Fruit fly (Drosophila melanogaster) whole organism, embryonic: Measurements from ENCODE around the gene CG7332.

Source experiments
- CG10543 ChIP-seq: fragments of 200-800 bp; sonication (Bioruptor generic); optimal IDR thresholded peaks from 3 replicates; lab custom pipeline; 2017; ENCODE audit warnings: missing biosample characterization, mild to moderate bottlenecking, missing genetic modification characterization, moderate library complexity
- CG11456 ChIP-seq: fragments of 200-800 bp; sonication (Bioruptor generic); IDR thresholded peaks from 3 replicates; pipeline ENCODE4 v1.3.6; 2022; ENCODE audit warnings: missing biosample characterization, missing genetic modification characterization
- CG12071 ChIP-seq: fragments of 200-800 bp; sonication (Bioruptor generic); optimal IDR thresholded peaks from 3 replicates; lab custom pipeline; 2018; ENCODE audit warnings: missing biosample characterization, mild to moderate bottlenecking, missing genetic modification characterization
- CG14710 ChIP-seq: fragments of 200-800 bp; sonication (Bioruptor generic); optimal IDR thresholded peaks from 3 replicates; lab custom pipeline; 2019; ENCODE audit warnings: missing biosample characterization, mild to moderate bottlenecking, missing genetic modification characterization, moderate library complexity
- CG15269 ChIP-seq: fragments of 200-800 bp; sonication (Bioruptor generic); optimal IDR thresholded peaks from 2 replicates; lab custom pipeline; 2018; ENCODE audit warnings: missing biosample characterization, mild to moderate bottlenecking, missing genetic modification characterization, moderate library complexity
- CG15601 ChIP-seq: fragments of 200-800 bp; sonication (Bioruptor generic); optimal IDR thresholded peaks from 3 replicates; lab custom pipeline; 2019; ENCODE audit warnings: missing biosample characterization, mild to moderate bottlenecking, missing genetic modification characterization, moderate library complexity
- CG1603 ChIP-seq: fragments of 200-800 bp; sonication (Bioruptor generic); optimal IDR thresholded peaks from 2 replicates; lab custom pipeline; 2019; ENCODE audit warnings: missing biosample characterization, mild to moderate bottlenecking, missing genetic modification characterization, moderate library complexity
- CG17328 ChIP-seq: fragments of 200-800 bp; sonication (Bioruptor generic); IDR thresholded peaks from 2 replicates; pipeline ENCODE4 v1.3.6; 2022; ENCODE audit warnings: missing biosample characterization, missing genetic modification characterization
- CG1792 ChIP-seq: fragments of 200-800 bp; sonication (Bioruptor generic); optimal IDR thresholded peaks from 2 replicates; lab custom pipeline; 2016; ENCODE audit warnings: missing biosample characterization, missing genetic modification characterization
- CG30431 ChIP-seq: fragments of 200-800 bp; sonication (Bioruptor generic); optimal IDR thresholded peaks from 2 replicates; lab custom pipeline; 2017; ENCODE audit warnings: missing biosample characterization, missing genetic modification characterization
- CG31388 ChIP-seq: fragments of 200-800 bp; sonication (Bioruptor generic); optimal IDR thresholded peaks from 2 replicates; lab custom pipeline; 2016; ENCODE audit warnings: missing biosample characterization, missing genetic modification characterization
- CG4820 ChIP-seq: fragments of 200-800 bp; sonication (Bioruptor generic); optimal IDR thresholded peaks from 3 replicates; lab custom pipeline; 2016; ENCODE audit warnings: missing biosample characterization, missing genetic modification characterization
- CG5953 ChIP-seq: fragments of 200-800 bp; sonication (Bioruptor generic); IDR thresholded peaks from 2 replicates; pipeline ENCODE4 v1.3.6; 2022; ENCODE audit warnings: missing biosample characterization, missing genetic modification characterization
- CG6683 ChIP-seq: fragments of 200-800 bp; sonication (Bioruptor generic); optimal IDR thresholded peaks from 2 replicates; lab custom pipeline; 2017; ENCODE audit warnings: missing biosample characterization, mild to moderate bottlenecking, missing genetic modification characterization, missing genetic modification reagents
- CG7987 ChIP-seq: fragments of 200-800 bp; sonication (Bioruptor generic); optimal IDR thresholded peaks from 2 replicates; lab custom pipeline; 2018; ENCODE audit warnings: missing biosample characterization, mild to moderate bottlenecking, missing genetic modification characterization, moderate library complexity
- CG8478 ChIP-seq: fragments of >200 bp; optimal IDR thresholded peaks from 2 replicates; lab custom pipeline; 2018
- CHES-1-like ChIP-seq: fragments of 200-800 bp; sonication (Bioruptor generic); optimal IDR thresholded peaks from 2 replicates; lab custom pipeline; 2016; ENCODE audit warnings: missing biosample characterization, missing genetic modification characterization
- CTCF ChIP-seq: fragments of 200-800 bp; sonication (Bioruptor generic); optimal IDR thresholded peaks from 2 replicates; lab custom pipeline; 2017; ENCODE audit warnings: missing biosample characterization, mild to moderate bottlenecking, missing genetic modification characterization, moderate library complexity
- CoRest ChIP-seq: fragments of 200-800 bp; sonication (Bioruptor generic); optimal IDR thresholded peaks from 3 replicates; lab custom pipeline; 2018; ENCODE audit warnings: missing biosample characterization, mild to moderate bottlenecking, missing genetic modification characterization, moderate library complexity
- Dll ChIP-seq: fragments of 200-800 bp; sonication (Bioruptor generic); IDR thresholded peaks from 4 replicates; pipeline ENCODE4 v1.3.6; 2022; ENCODE audit warnings: missing biosample characterization, missing genetic modification characterization; ENCODE audit not compliant: partially characterized antibody
- E2f1 ChIP-seq: fragments of 200-800 bp; sonication (Bioruptor generic); IDR thresholded peaks from 2 replicates; pipeline ENCODE4 v1.3.6; 2022; ENCODE audit warnings: missing biosample characterization, missing genetic modification characterization
- GATAe ChIP-seq: fragments of 200-800 bp; sonication (Bioruptor generic); conservative IDR thresholded peaks from 2 replicates; pipeline ENCODE4 v1.3.6; 2022; ENCODE audit warnings: missing biosample characterization, missing genetic modification characterization
- Gsc ChIP-seq: fragments of 200-800 bp; sonication (Bioruptor generic); IDR thresholded peaks from 2 replicates; pipeline ENCODE4 v1.3.6; 2022; ENCODE audit warnings: missing biosample characterization, missing genetic modification characterization
- H2.0 ChIP-seq: fragments of 200-800 bp; sonication (Bioruptor generic); IDR thresholded peaks from 2 replicates; pipeline ENCODE4 v1.3.6; 2022; ENCODE audit warnings: missing biosample characterization, missing genetic modification characterization
- HmgZ ChIP-seq: fragments of 200-800 bp; sonication (Bioruptor generic); optimal IDR thresholded peaks from 2 replicates; lab custom pipeline; 2018; ENCODE audit warnings: missing biosample characterization, mild to moderate bottlenecking, missing genetic modification characterization
- Hr51 ChIP-seq, 2 experiments: fragments of 200-800 bp; sonication (Bioruptor generic); optimal IDR thresholded peaks; 2 replicates in 1 of 2; 3 replicates in 1 of 2; lab custom pipeline; 2016 to 2018; ENCODE audit warnings: missing biosample characterization in 2 of 2, missing genetic modification characterization in 2 of 2, mild to moderate bottlenecking in 1 of 2, moderate library complexity in 1 of 2
- MBD-R2 ChIP-seq: fragments of 200-800 bp; sonication (Bioruptor generic); IDR thresholded peaks from 2 replicates; pipeline ENCODE4 v1.3.6; 2022; ENCODE audit warnings: missing biosample characterization, missing genetic modification characterization
- Med ChIP-seq: fragments of 200-800 bp; sonication (Bioruptor generic); peaks from one replicate; lab custom pipeline; 2016; ENCODE audit warnings: missing biosample characterization, missing genetic modification characterization, mild to moderate bottlenecking, inconsistent platforms, moderate library complexity
- Ptx1 ChIP-seq: fragments of 200-800 bp; sonication (Bioruptor generic); IDR thresholded peaks from 2 replicates; pipeline ENCODE4 v1.3.6; 2022; ENCODE audit warnings: missing biosample characterization, missing genetic modification characterization
- Xrp1 ChIP-seq: fragments of 200-800 bp; sonication (Bioruptor generic); IDR thresholded peaks from 2 replicates; pipeline ENCODE4 v1.3.6; 2022; ENCODE audit warnings: missing biosample characterization, missing genetic modification characterization
- bcd ChIP-seq: fragments of 200-800 bp; sonication (Bioruptor generic); optimal IDR thresholded peaks from 2 replicates; lab custom pipeline; 2017; ENCODE audit warnings: missing biosample characterization, mild to moderate bottlenecking, missing genetic modification characterization
- crol ChIP-seq: fragments of 200-800 bp; sonication (Bioruptor generic); IDR thresholded peaks from 2 replicates; pipeline ENCODE4 v1.3.6; 2022; ENCODE audit warnings: missing biosample characterization, missing genetic modification characterization
- dmrt99B ChIP-seq: fragments of 200-800 bp; sonication (Bioruptor generic); optimal IDR thresholded peaks from 2 replicates; lab custom pipeline; 2018; ENCODE audit warnings: missing biosample characterization, mild to moderate bottlenecking, missing genetic modification characterization, moderate library complexity
- gem ChIP-seq: fragments of 200-800 bp; sonication (Bioruptor generic); optimal IDR thresholded peaks from 2 replicates; lab custom pipeline; 2019; ENCODE audit warnings: missing biosample characterization, mild to moderate bottlenecking, missing genetic modification characterization, moderate library complexity
- gsb ChIP-seq: fragments of 200-800 bp; sonication (Bioruptor generic); IDR thresholded peaks from 2 replicates; pipeline ENCODE4 v1.3.6; 2022; ENCODE audit warnings: missing biosample characterization, missing genetic modification characterization
- gsb-n ChIP-seq: fragments of 200-800 bp; sonication (Bioruptor generic); optimal IDR thresholded peaks from 3 replicates; lab custom pipeline; 2018; ENCODE audit warnings: missing biosample characterization, mild to moderate bottlenecking, missing genetic modification characterization
- lab ChIP-seq: fragments of 200-800 bp; sonication (Bioruptor generic); optimal IDR thresholded peaks from 3 replicates; lab custom pipeline; 2017; ENCODE audit warnings: missing biosample characterization, missing genetic modification characterization, mild to moderate bottlenecking, moderate library complexity, missing genetic modification reagents
- lov ChIP-seq, 2 experiments: fragments of 200-800 bp in 1 of 2; fragments of >200 bp in 1 of 2; sonication (Bioruptor generic) in 1 of 2; IDR thresholded peaks in 1 of 2; optimal IDR thresholded peaks in 1 of 2; 2 replicates in 1 of 2; 3 replicates in 1 of 2; pipeline versions ENCODE4 v1.3.6 to Lab custom; 2017 to 2022; ENCODE audit warnings: missing biosample characterization in 1 of 2, missing genetic modification characterization in 1 of 2
- phol ChIP-seq: fragments of 200-800 bp; sonication (Bioruptor generic); optimal IDR thresholded peaks from 3 replicates; lab custom pipeline; 2018; ENCODE audit warnings: missing biosample characterization, mild to moderate bottlenecking, missing genetic modification characterization, moderate library complexity
- prd ChIP-seq, 3 experiments: fragments of >200 bp in 2 of 3; fragments of 200-800 bp in 1 of 3; sonication (Bioruptor generic) in 1 of 3; optimal IDR thresholded peaks in 2 of 3; IDR thresholded peaks in 1 of 3; 2 replicates in 2 of 3; 3 replicates in 1 of 3; pipeline versions ENCODE4 v1.3.6 to Lab custom; 2017 to 2022; ENCODE audit warnings: missing biosample characterization in 1 of 3, missing genetic modification characterization in 1 of 3
- psq ChIP-seq: fragments of 200-800 bp; sonication (Bioruptor generic); optimal IDR thresholded peaks from 2 replicates; lab custom pipeline; 2017; ENCODE audit warnings: missing biosample characterization, missing genetic modification characterization
- row ChIP-seq: fragments of 200-800 bp; sonication (Bioruptor generic); IDR thresholded peaks from 3 replicates; pipeline ENCODE4 v1.3.6; 2022; ENCODE audit warnings: missing biosample characterization, missing genetic modification characterization
- sisA ChIP-seq: fragments of 200-800 bp; sonication (Bioruptor generic); IDR thresholded peaks from 2 replicates; pipeline ENCODE4 v1.3.6; 2022; ENCODE audit warnings: missing biosample characterization, missing genetic modification characterization
- tna ChIP-seq: fragments of 200-800 bp; sonication (Bioruptor generic); IDR thresholded peaks from 2 replicates; pipeline ENCODE4 v1.3.6; 2022; ENCODE audit warnings: missing biosample characterization, missing genetic modification characterization; ENCODE audit not compliant: partially characterized antibody
- wdn ChIP-seq: fragments of 200-800 bp; sonication (Bioruptor generic); IDR thresholded peaks from 2 replicates; pipeline ENCODE4 v1.3.6; 2022; ENCODE audit warnings: missing biosample characterization, missing genetic modification characterization
- z ChIP-seq: fragments of 200-800 bp; sonication (Bioruptor generic); IDR thresholded peaks from 3 replicates; pipeline ENCODE4 v1.3.6; 2022; ENCODE audit warnings: missing biosample characterization, missing genetic modification characterization

CG7332 gene

dm6 chrX:18902800-18903199, 18.5 kb downstream of the CG7332 start (continued):
- TF ChIP-seq CG15269 = peak; percentile 5
- TF ChIP-seq Xrp1 (GFP tag; lab: Robert Waterston, UW) = peak; percentile 7; the same call in 1 of the 2 replicates
- TF ChIP-seq CG14710 (tag; lab: Kevin White, UChicago) = no peak
- TF ChIP-seq gem (tag; lab: Kevin White, UChicago) = peak; percentile 41
- peak; percentile 52 for TF ChIP-seq row (GFP tag; lab: Robert Waterston, UW)
- TF ChIP-seq CG31388 (GFP tag; lab: Kevin White, UChicago) = no peak
- TF ChIP-seq phol = peak; percentile 0
- TF ChIP-seq dmrt99B (tag; lab: Kevin White, UChicago) = peak; percentile 31
- peak; percentile 14 for TF ChIP-seq CoRest (tag; lab: Kevin White, UChicago)
- TF ChIP-seq sisA (GFP tag; lab: Robert Waterston, UW) = peak; percentile 16; the same call in 1 of the 2 replicates
- no peak for TF ChIP-seq lov (optimal IDR thresholded peaks at IDR 0.05; lab: Kevin White, UChicago)
- no peak for TF ChIP-seq lov (GFP tag; IDR thresholded peaks at IDR 0.05; lab: Robert Waterston, UW)
- TF ChIP-seq CG30431 (GFP tag; lab: Kevin White, UChicago) = peak; percentile 10
- peak in 1 of 2 experiments; percentile 45 for TF ChIP-seq Hr51 (GFP tag; optimal IDR thresholded peaks at IDR 0.05; lab: Kevin White, UChicago)
- TF ChIP-seq H2.0 = peak; percentile 16; the same call in 1 of the 2 replicates
- no peak for TF ChIP-seq gsb (GFP tag; lab: Robert Waterston, UW)
- 0 out of 2 replicates have a peak, but pooled peaks have one; percentile 24 for TF ChIP-seq Ptx1 (GFP tag; lab: Robert Waterston, UW)
- no peak for TF ChIP-seq GATAe (GFP tag; lab: Robert Waterston, UW)
- TF ChIP-seq E2f1 (GFP tag; lab: Robert Waterston, UW) = 0 out of 2 replicates have a peak, but pooled peaks have one; percentile 18
- TF ChIP-seq CG1603 = no peak
- peak; percentile 20 for TF ChIP-seq lab
- peak; percentile 37; the same call in 1 of the 2 replicates for TF ChIP-seq CG17328 (GFP tag; lab: Robert Waterston, UW)
- no peak for TF ChIP-seq CG11456 (GFP tag; lab: Robert Waterston, UW)
- no peak for TF ChIP-seq CG15601 (tag; lab: Kevin White, UChicago)

dm6 chrX:18905152-18905551, 20.8 kb downstream of the CG7332 start:
- TF ChIP-seq z (GFP tag; lab: Robert Waterston, UW) = peak; percentile 83
- no peak for TF ChIP-seq CoRest (tag; lab: Kevin White, UChicago)
- TF ChIP-seq tna (GFP tag; lab: Robert Waterston, UW) = no peak
- TF ChIP-seq CG1792 (GFP tag; lab: Kevin White, UChicago) = no peak
- TF ChIP-seq CG8478 (lab: Kevin White, UChicago) = no peak
- no peak for TF ChIP-seq HmgZ (tag; lab: Kevin White, UChicago)
- no peak for TF ChIP-seq gsb-n (tag; lab: Kevin White, UChicago)
- TF ChIP-seq MBD-R2 = no peak
- TF ChIP-seq psq = no peak
- peak; percentile 40 for TF ChIP-seq CG10543
- no peak for TF ChIP-seq CG4820 (GFP tag; lab: Kevin White, UChicago)
- no peak for TF ChIP-seq CHES-1-like (GFP tag; lab: Kevin White, UChicago)
- no peak for TF ChIP-seq prd (optimal IDR thresholded peaks at IDR 0.05; lab: Kevin White, UChicago)
- no peak for TF ChIP-seq prd (GFP tag; IDR thresholded peaks at IDR 0.05; lab: Robert Waterston, UW)
- TF ChIP-seq Med (GFP tag; lab: Kevin White, UChicago) = peak; percentile 13
- no peak for TF ChIP-seq CG5953 (GFP tag; lab: Robert Waterston, UW)
- TF ChIP-seq CG7987 (GFP tag; lab: Kevin White, UChicago) = no peak
- no peak for TF ChIP-seq wdn (GFP tag; lab: Robert Waterston, UW)
- TF ChIP-seq crol (GFP tag; lab: Robert Waterston, UW) = peak; percentile 78
- TF ChIP-seq Dll (GFP tag; lab: Robert Waterston, UW) = no peak
- no peak for TF ChIP-seq CG6683 (GFP tag; lab: Kevin White, UChicago)
- no peak for TF ChIP-seq CG12071
- no peak for TF ChIP-seq bcd (GFP tag; lab: Kevin White, UChicago)
- TF ChIP-seq CTCF = no peak
- no peak for TF ChIP-seq Gsc (GFP tag; lab: Robert Waterston, UW)
